Worm (Caenorhabditis elegans) whole organism, late embryonic: ENCODE data around the gene cdc-42.

Source experiments
- K09A11.1 ChIP-seq: sonication (generic microtip); optimal IDR thresholded peaks from 2 replicates; lab custom pipeline; 2017; ENCODE audit warnings: antibody characterized with exemption, mild to moderate bottlenecking, missing genetic modification characterization, missing compliant biosample characterization; ENCODE audit not compliant: insufficient read depth
- ceh-18 ChIP-seq: sonication (generic microtip); optimal IDR thresholded peaks from 2 replicates; lab custom pipeline; 2016; ENCODE audit warnings: missing genetic modification characterization, missing compliant biosample characterization
- ceh-19 ChIP-seq: fragments of 200-800 bp; sonication (Bioruptor generic); optimal IDR thresholded peaks from 2 replicates; lab custom pipeline; 2018; ENCODE audit warnings: mild to moderate bottlenecking, missing genetic modification characterization, missing compliant biosample characterization
- ceh-24 ChIP-seq: sonication (generic microtip); optimal IDR thresholded peaks from 2 replicates; lab custom pipeline; 2016; ENCODE audit warnings: mild to moderate bottlenecking, missing genetic modification characterization, missing compliant biosample characterization
- ceh-31 ChIP-seq: sonication (generic microtip); optimal IDR thresholded peaks from 2 replicates; lab custom pipeline; 2016; ENCODE audit warnings: missing genetic modification characterization, missing compliant biosample characterization
- ceh-9 ChIP-seq: sonication (generic microtip); optimal IDR thresholded peaks from 2 replicates; lab custom pipeline; 2016; ENCODE audit warnings: mild to moderate bottlenecking, missing genetic modification characterization, inconsistent platforms, missing compliant biosample characterization
- hlh-30 ChIP-seq: sonication (generic microtip); optimal IDR thresholded peaks from 2 replicates; lab custom pipeline; 2017; ENCODE audit warnings: antibody characterized with exemption, missing genetic modification characterization, missing compliant biosample characterization; ENCODE audit not compliant: insufficient read depth
- hlh-8 ChIP-seq: sonication (generic microtip); optimal IDR thresholded peaks from 2 replicates; lab custom pipeline; 2016; ENCODE audit warnings: missing genotype, missing genetic modification characterization, missing compliant biosample characterization
- nhr-11 ChIP-seq: fragments of 150-350 bp; optimal IDR thresholded peaks from 2 replicates; lab custom pipeline; 2014; ENCODE audit warnings: missing biosample characterization, missing genetic modification characterization
- pha-4 ChIP-seq: fragments of 150-350 bp; optimal IDR thresholded peaks from 2 replicates; lab custom pipeline; 2018; ENCODE audit warnings: missing biosample characterization, missing genetic modification reagents, missing genetic modification characterization
- pqm-1 ChIP-seq: sonication (generic microtip); optimal IDR thresholded peaks from 2 replicates; lab custom pipeline; 2016; ENCODE audit warnings: missing genetic modification characterization, missing compliant biosample characterization
- unc-55 ChIP-seq: sonication (generic microtip); optimal IDR thresholded peaks from 2 replicates; lab custom pipeline; 2017; ENCODE audit warnings: missing biosample characterization, missing genetic modification reagents, missing genetic modification characterization

DNA sequence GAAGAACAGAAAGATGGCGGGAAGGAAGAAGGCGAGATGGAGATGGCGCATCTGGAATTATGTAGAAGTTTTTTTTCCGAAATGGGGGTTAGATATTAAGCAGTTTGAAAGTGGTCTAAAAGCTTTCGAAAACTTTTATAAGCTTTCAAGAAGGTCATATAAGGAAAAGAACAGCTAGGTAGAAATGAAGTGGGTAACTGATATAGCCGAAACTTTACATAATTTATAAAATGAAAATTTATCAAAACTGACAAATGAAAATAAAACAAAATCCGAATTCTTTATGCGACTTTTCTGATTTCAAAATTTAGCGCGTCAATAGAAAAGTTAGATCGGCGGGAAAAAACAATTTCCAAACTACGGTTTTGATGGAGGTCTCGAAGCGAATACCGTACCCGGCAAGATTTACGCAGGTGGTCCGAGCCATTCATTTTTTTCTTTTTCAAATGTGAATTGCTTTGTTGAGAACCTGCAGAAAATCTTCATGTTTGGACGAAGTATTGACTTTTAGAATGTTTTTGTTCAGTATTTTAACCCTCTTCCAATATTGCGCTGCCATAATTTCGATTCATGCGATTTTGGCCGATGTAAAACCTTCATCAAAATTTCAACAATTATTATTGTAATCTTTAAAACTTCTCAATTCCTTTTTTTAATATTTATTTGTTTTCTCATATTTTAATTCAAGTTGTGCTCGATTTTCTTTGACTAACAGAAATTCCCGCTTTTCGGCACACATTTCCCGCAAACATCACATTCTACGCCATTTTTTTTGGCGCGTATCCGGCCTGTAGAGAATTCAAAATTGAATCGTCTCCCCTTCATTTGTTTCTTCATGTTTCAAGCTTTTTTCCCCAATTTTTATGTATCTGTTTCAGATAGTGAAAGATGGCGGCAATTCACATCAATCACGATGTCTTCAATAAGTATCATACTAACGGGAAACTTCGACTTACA, 47.7 kb downstream of the cdc-42 start, which contains the start of the genes F18A1.7 and rpa-1:
- TF ChIP-seq pqm-1 (tag; lab: Kevin White, UChicago) (no peak), nhr-11 (tag; lab: Kevin White, UChicago) (no peak), hlh-8 (tag; lab: Kevin White, UChicago) (no peak), ceh-18 (no peak), ceh-31 (tag; lab: Kevin White, UChicago) (no peak), K09A11.1 (no peak), ceh-19 (no peak), unc-55 (no peak), pha-4 (tag; lab: Kevin White, UChicago) (no peak), ceh-24 (tag; lab: Kevin White, UChicago) (no peak), ceh-9 (tag; lab: Kevin White, UChicago) (no peak), hlh-30 (no peak)
